Fruit fly (Drosophila melanogaster) whole organism, embryonic: ENCODE data around the gene CG44013.

Experiments
- Bteb2 ChIP-seq: fragments of 200-800 bp; sonication (Bioruptor generic); optimal IDR thresholded peaks from 2 replicates; lab custom pipeline; 2016; ENCODE audit warnings: missing biosample characterization, missing genetic modification characterization
- CG11398 ChIP-seq: fragments of 200-800 bp; sonication (Bioruptor generic); optimal IDR thresholded peaks from 2 replicates; lab custom pipeline; 2016; ENCODE audit warnings: missing biosample characterization, missing genetic modification characterization
- CG11456 ChIP-seq: fragments of 200-800 bp; sonication (Bioruptor generic); IDR thresholded peaks from 3 replicates; pipeline ENCODE4 v1.3.6; 2022; ENCODE audit warnings: missing biosample characterization, missing genetic modification characterization
- CG12104 ChIP-seq: fragments of 200-800 bp; sonication (Bioruptor generic); optimal IDR thresholded peaks from 3 replicates; lab custom pipeline; 2016; ENCODE audit warnings: missing biosample characterization, missing genetic modification characterization
- CG14050 ChIP-seq: fragments of 200-800 bp; sonication (Bioruptor generic); IDR thresholded peaks from 3 replicates; pipeline ENCODE4 v1.3.6; 2022; ENCODE audit warnings: missing biosample characterization, missing genetic modification characterization
- CG15011 ChIP-seq: fragments of 200-800 bp; sonication (Bioruptor generic); optimal IDR thresholded peaks from 3 replicates; lab custom pipeline; 2018; ENCODE audit warnings: missing biosample characterization, mild to moderate bottlenecking, missing genetic modification characterization
- CG15479 ChIP-seq: fragments of 200-800 bp; sonication (Bioruptor generic); optimal IDR thresholded peaks from 3 replicates; lab custom pipeline; 2019; ENCODE audit warnings: missing biosample characterization, mild to moderate bottlenecking, missing genetic modification characterization, moderate library complexity
- CG15601 ChIP-seq: fragments of 200-800 bp; sonication (Bioruptor generic); optimal IDR thresholded peaks from 3 replicates; lab custom pipeline; 2019; ENCODE audit warnings: missing biosample characterization, mild to moderate bottlenecking, missing genetic modification characterization, moderate library complexity
- CG1603 ChIP-seq: fragments of 200-800 bp; sonication (Bioruptor generic); optimal IDR thresholded peaks from 2 replicates; lab custom pipeline; 2019; ENCODE audit warnings: missing biosample characterization, mild to moderate bottlenecking, missing genetic modification characterization, moderate library complexity
- CG17361 ChIP-seq: fragments of 200-800 bp; sonication (Bioruptor generic); IDR thresholded peaks from 3 replicates; pipeline ENCODE4 v1.3.6; 2022; ENCODE audit warnings: missing biosample characterization, missing genetic modification characterization
- CG17912 ChIP-seq: fragments of 200-800 bp; sonication (Bioruptor generic); optimal IDR thresholded peaks from 2 replicates; lab custom pipeline; 2018; ENCODE audit warnings: missing biosample characterization, mild to moderate bottlenecking, missing genetic modification characterization
- CG33213 ChIP-seq: fragments of 200-800 bp; sonication (Bioruptor generic); optimal IDR thresholded peaks from 3 replicates; lab custom pipeline; 2016; ENCODE audit warnings: missing biosample characterization, missing genetic modification characterization
- CG6765 ChIP-seq: fragments of 200-800 bp; sonication (Bioruptor generic); optimal IDR thresholded peaks from 3 replicates; lab custom pipeline; 2017; ENCODE audit warnings: missing biosample characterization, mild to moderate bottlenecking, missing genetic modification characterization
- CG7372 ChIP-seq: fragments of 200-800 bp; sonication (Bioruptor generic); IDR thresholded peaks from 2 replicates; pipeline ENCODE4 v1.3.6; 2022; ENCODE audit warnings: missing biosample characterization, missing genetic modification characterization
- CG7839 ChIP-seq: fragments of 200-800 bp; sonication (Bioruptor generic); optimal IDR thresholded peaks from 3 replicates; lab custom pipeline; 2018; ENCODE audit warnings: missing biosample characterization, mild to moderate bottlenecking, missing genetic modification characterization, moderate library complexity
- CG7928 ChIP-seq: fragments of 200-800 bp; sonication (Bioruptor generic); optimal IDR thresholded peaks from 2 replicates; lab custom pipeline; 2017; ENCODE audit warnings: missing biosample characterization, mild to moderate bottlenecking, missing genetic modification characterization
- D19A ChIP-seq: fragments of 200-800 bp; optimal IDR thresholded peaks from 3 replicates; lab custom pipeline; 2019; ENCODE audit warnings: missing biosample characterization, mild to moderate bottlenecking, missing genetic modification characterization, moderate library complexity
- Dbx ChIP-seq: fragments of 200-800 bp; sonication (Bioruptor generic); IDR thresholded peaks from 3 replicates; pipeline ENCODE4 v1.3.6; 2022; ENCODE audit warnings: missing biosample characterization, missing genetic modification characterization
- Doc3 ChIP-seq: fragments of 200-800 bp; sonication (Bioruptor generic); IDR thresholded peaks from 3 replicates; pipeline ENCODE4 v1.3.6; 2022; ENCODE audit warnings: missing biosample characterization, missing genetic modification characterization; ENCODE audit not compliant: partially characterized antibody
- Dp ChIP-seq: fragments of 200-800 bp; sonication (Bioruptor generic); optimal IDR thresholded peaks from 2 replicates; lab custom pipeline; 2018; ENCODE audit warnings: missing biosample characterization, mild to moderate bottlenecking, missing genetic modification characterization, moderate library complexity
- Fer2 ChIP-seq: fragments of 200-800 bp; sonication (Bioruptor generic); optimal IDR thresholded peaks from 2 replicates; lab custom pipeline; 2018; ENCODE audit warnings: missing biosample characterization, mild to moderate bottlenecking, missing genetic modification characterization, moderate library complexity
- HHEX ChIP-seq: fragments of 200-800 bp; sonication (Bioruptor generic); optimal IDR thresholded peaks from 3 replicates; lab custom pipeline; 2017; ENCODE audit warnings: missing biosample characterization, mild to moderate bottlenecking, missing genetic modification characterization, missing genetic modification reagents
- Lpt ChIP-seq: fragments of >200 bp; optimal IDR thresholded peaks from 2 replicates; lab custom pipeline; 2018; ENCODE audit warnings: missing biosample characterization, missing genetic modification characterization
- Mad ChIP-seq: fragments of 200-800 bp; sonication (Bioruptor generic); optimal IDR thresholded peaks from 2 replicates; lab custom pipeline; 2016; ENCODE audit warnings: missing biosample characterization, missing genetic modification characterization
- Meics ChIP-seq: fragments of 200-800 bp; sonication (Bioruptor generic); optimal IDR thresholded peaks from 2 replicates; lab custom pipeline; 2017; ENCODE audit warnings: missing biosample characterization, mild to moderate bottlenecking, missing genetic modification characterization
- Oli ChIP-seq: fragments of 200-800 bp; sonication (Bioruptor generic); optimal IDR thresholded peaks from 2 replicates; lab custom pipeline; 2018; ENCODE audit warnings: missing biosample characterization, mild to moderate bottlenecking, missing genetic modification characterization, moderate library complexity
- Stat92E ChIP-seq, 3 experiments: fragments of >200 bp in 2 of 3; fragments of 200-800 bp in 1 of 3; sonication (Bioruptor generic) in 1 of 3; optimal IDR thresholded peaks; 2 replicates each; lab custom pipeline; 2017 to 2019; ENCODE audit warnings: missing biosample characterization in 3 of 3, missing genetic modification characterization in 3 of 3, mild to moderate bottlenecking in 1 of 3, moderate library complexity in 1 of 3
- Tbp ChIP-seq: fragments of >200 bp; optimal IDR thresholded peaks from 2 replicates; lab custom pipeline; 2018; ENCODE audit warnings: missing biosample characterization, missing genetic modification characterization
- ac ChIP-seq: fragments of 200-800 bp; sonication (Bioruptor generic); optimal IDR thresholded peaks from 3 replicates; lab custom pipeline; 2017; ENCODE audit warnings: missing biosample characterization, mild to moderate bottlenecking, missing genetic modification characterization
- ap ChIP-seq: fragments of 200-800 bp; sonication (Bioruptor generic); IDR thresholded peaks from 2 replicates; pipeline ENCODE4 v1.3.6; 2022; ENCODE audit warnings: missing biosample characterization, missing genetic modification characterization
- az2 ChIP-seq: fragments of 200-800 bp; sonication (Bioruptor generic); optimal IDR thresholded peaks from 3 replicates; lab custom pipeline; 2016; ENCODE audit warnings: missing biosample characterization, missing genetic modification characterization
- bab2 ChIP-seq: fragments of 200-800 bp; sonication (Bioruptor generic); optimal IDR thresholded peaks from 2 replicates; lab custom pipeline; 2016; ENCODE audit warnings: missing biosample characterization, missing genetic modification characterization
- br ChIP-seq: fragments of >200 bp; optimal IDR thresholded peaks from 2 replicates; lab custom pipeline; 2017
- cg ChIP-seq: fragments of 200-800 bp; sonication (Bioruptor generic); optimal IDR thresholded peaks from 3 replicates; lab custom pipeline; 2019; ENCODE audit warnings: missing biosample characterization, mild to moderate bottlenecking, missing genetic modification characterization, moderate library complexity
- disco-r ChIP-seq: fragments of 200-800 bp; sonication (Bioruptor generic); optimal IDR thresholded peaks from 2 replicates; lab custom pipeline; 2016; ENCODE audit warnings: missing biosample characterization, missing genetic modification characterization
- eve ChIP-seq, 2 experiments: fragments of >200 bp; optimal IDR thresholded peaks; 2 replicates each; lab custom pipeline; 2017; ENCODE audit warnings: missing biosample characterization in 2 of 2, missing genetic modification characterization in 2 of 2
- fd3F ChIP-seq: fragments of 200-800 bp; sonication (Bioruptor generic); optimal IDR thresholded peaks from 2 replicates; lab custom pipeline; 2018; ENCODE audit warnings: missing biosample characterization, mild to moderate bottlenecking, missing genetic modification characterization, moderate library complexity
- fd64A ChIP-seq: fragments of 200-800 bp; sonication (Bioruptor generic); optimal IDR thresholded peaks from 3 replicates; lab custom pipeline; 2018; ENCODE audit warnings: missing biosample characterization, mild to moderate bottlenecking, missing genetic modification characterization
- ham ChIP-seq: fragments of 200-800 bp; sonication (Bioruptor generic); IDR thresholded peaks from 2 replicates; pipeline ENCODE4 v1.3.6; 2022; ENCODE audit warnings: missing biosample characterization, missing genetic modification characterization
- hb ChIP-seq: fragments of 200-800 bp; sonication (Bioruptor generic); IDR thresholded peaks from 3 replicates; pipeline ENCODE4 v1.3.6; 2022; ENCODE audit warnings: missing biosample characterization, missing genetic modification characterization; ENCODE audit not compliant: partially characterized antibody
- hkb ChIP-seq, 2 experiments: fragments of 200-800 bp in 1 of 2; fragments of >200 bp in 1 of 2; sonication (Bioruptor generic) in 1 of 2; IDR thresholded peaks in 1 of 2; optimal IDR thresholded peaks in 1 of 2; 2 replicates each; pipeline versions ENCODE4 v1.3.6 to Lab custom; 2017 to 2022; ENCODE audit warnings: missing biosample characterization in 1 of 2, missing genetic modification characterization in 1 of 2
- jigr1 ChIP-seq: fragments of 200-800 bp; sonication (Bioruptor generic); IDR thresholded peaks from 3 replicates; pipeline ENCODE4 v1.3.6; 2022; ENCODE audit warnings: missing biosample characterization, missing genetic modification characterization
- pros ChIP-seq: fragments of 200-800 bp; sonication (Bioruptor generic); optimal IDR thresholded peaks from 3 replicates; lab custom pipeline; 2019; ENCODE audit warnings: missing biosample characterization, mild to moderate bottlenecking, missing genetic modification characterization, moderate library complexity
- row ChIP-seq: fragments of 200-800 bp; sonication (Bioruptor generic); IDR thresholded peaks from 3 replicates; pipeline ENCODE4 v1.3.6; 2022; ENCODE audit warnings: missing biosample characterization, missing genetic modification characterization
- sens-2 ChIP-seq: fragments of 200-800 bp; sonication (Bioruptor generic); IDR thresholded peaks from 2 replicates; pipeline ENCODE4 v1.3.6; 2022; ENCODE audit warnings: missing biosample characterization, missing genetic modification characterization
- sima ChIP-seq: fragments of 200-800 bp; sonication (Bioruptor generic); optimal IDR thresholded peaks from 2 replicates; lab custom pipeline; 2016; ENCODE audit warnings: missing biosample characterization, missing genetic modification characterization
- slbo ChIP-seq: fragments of 200-800 bp; sonication (Bioruptor generic); IDR thresholded peaks from 2 replicates; pipeline ENCODE4 v1.3.6; 2022; ENCODE audit warnings: missing biosample characterization, missing genetic modification characterization
- tna ChIP-seq: fragments of 200-800 bp; sonication (Bioruptor generic); IDR thresholded peaks from 2 replicates; pipeline ENCODE4 v1.3.6; 2022; ENCODE audit warnings: missing biosample characterization, missing genetic modification characterization; ENCODE audit not compliant: partially characterized antibody
- tup ChIP-seq: fragments of 200-800 bp; sonication (Bioruptor generic); optimal IDR thresholded peaks from 2 replicates; lab custom pipeline; 2016; ENCODE audit warnings: missing biosample characterization, mild to moderate bottlenecking, missing genetic modification characterization, moderate library complexity
- usp ChIP-seq: fragments of >200 bp; optimal IDR thresholded peaks from 2 replicates; lab custom pipeline; 2017; ENCODE audit warnings: missing biosample characterization, missing genetic modification characterization
- z ChIP-seq: fragments of 200-800 bp; sonication (Bioruptor generic); IDR thresholded peaks from 3 replicates; pipeline ENCODE4 v1.3.6; 2022; ENCODE audit warnings: missing biosample characterization, missing genetic modification characterization
- zen2 ChIP-seq: fragments of 200-800 bp; sonication (Bioruptor generic); IDR thresholded peaks from 3 replicates; pipeline ENCODE4 v1.3.6; 2022; ENCODE audit warnings: missing biosample characterization, missing genetic modification characterization; ENCODE audit not compliant: partially characterized antibody

The CG44013 gene

dm6 chr3R:15471742-15472141 is 38.0 kb downstream of the CG44013 start (continued):
- TF ChIP-seq tna (GFP tag; lab: Robert Waterston, UW) (no peak), slbo (peak; percentile 33; the same call in 1 of the 2 replicates), CG14050 (no peak), Lpt (GFP tag; lab: Kevin White, UChicago) (no peak), CG7372 (GFP tag; lab: Robert Waterston, UW) (no peak), CG15601 (tag; lab: Kevin White, UChicago) (no peak), Meics (GFP tag; lab: Kevin White, UChicago) (peak; percentile 31), Tbp (no peak), hkb (optimal IDR thresholded peaks at IDR 0.05; lab: Kevin White, UChicago) (no peak), hkb (GFP tag; IDR thresholded peaks at IDR 0.05; lab: Robert Waterston, UW) (no peak), hb (GFP tag; lab: Robert Waterston, UW) (no peak), CG6765 (GFP tag; lab: Kevin White, UChicago) (no peak), Dbx (GFP tag; lab: Robert Waterston, UW) (no peak), pros (no peak), Dp (GFP tag; lab: Kevin White, UChicago) (no peak), sens-2 (no peak), eve (GFP tag; optimal IDR thresholded peaks at IDR 0.05; lab: Kevin White, UChicago) (no peak), CG11456 (GFP tag; lab: Robert Waterston, UW) (no peak), ham (GFP tag; lab: Robert Waterston, UW) (no peak), ac (no peak), CG15479 (GFP tag; lab: Kevin White, UChicago) (no peak), cg (GFP tag; lab: Kevin White, UChicago) (no peak), Stat92E (GFP tag; optimal IDR thresholded peaks at IDR 0.05; lab: Kevin White, UChicago) (no peak), Doc3 (GFP tag; lab: Robert Waterston, UW) (no peak), fd64A (GFP tag; lab: Kevin White, UChicago) (no peak), CG17361 (GFP tag; lab: Robert Waterston, UW) (no peak), sima (GFP tag; lab: Kevin White, UChicago) (no peak), usp (GFP tag; lab: Kevin White, UChicago) (no peak), CG7928 (GFP tag; lab: Kevin White, UChicago) (no peak), CG17912 (GFP tag; lab: Kevin White, UChicago) (no peak), CG1603 (tag; lab: Kevin White, UChicago) (no peak), br (lab: Kevin White, UChicago) (no peak), tup (no peak), CG7839 (tag; lab: Kevin White, UChicago) (peak; percentile 27), fd3F (GFP tag; lab: Kevin White, UChicago) (no peak), CG11398 (GFP tag; lab: Kevin White, UChicago) (no peak), zen2 (no peak), jigr1 (GFP tag; lab: Robert Waterston, UW) (no peak), Oli (tag; lab: Kevin White, UChicago) (peak; percentile 9), row (GFP tag; lab: Robert Waterston, UW) (peak; percentile 46; the same call in 2 of the 3 replicates), HHEX (GFP tag; lab: Kevin White, UChicago) (no peak), Bteb2 (GFP tag; lab: Kevin White, UChicago) (no peak), ap (no peak), bab2 (GFP tag; lab: Kevin White, UChicago) (no peak), z (GFP tag; lab: Robert Waterston, UW) (no peak), Fer2 (tag; lab: Kevin White, UChicago) (no peak), CG15011 (no peak), Mad (GFP tag; lab: Kevin White, UChicago) (no peak), az2 (no peak), CG33213 (no peak), D19A (peak; percentile 73), CG12104 (GFP tag; lab: Kevin White, UChicago) (no peak), disco-r (GFP tag; lab: Kevin White, UChicago) (no peak)
